Worm (Caenorhabditis elegans) whole organism, young adult: ENCODE measurements around the gene nhr-182.

Experiments
- F22D6.2 ChIP-seq: sonication (generic microtip); optimal IDR thresholded peaks from 2 replicates; lab custom pipeline; 2016; ENCODE audit warnings: mild to moderate bottlenecking, missing genetic modification characterization, missing compliant biosample characterization
- ama-1 ChIP-seq, 3 experiments: fragments of 150-350 bp in 1 of 3; sonication (generic microtip) in 2 of 3; optimal IDR thresholded peaks; 2 replicates each; lab custom pipeline; 2014 to 2018; ENCODE audit warnings: missing biosample characterization in 2 of 3, missing genetic modification characterization in 2 of 3, missing genetic modification reagents in 2 of 3
- ceh-58 ChIP-seq: fragments of 200-800 bp; sonication (Bioruptor generic); IDR thresholded peaks from 2 replicates; pipeline ENCODE4 v1.3.6; 2022; ENCODE audit warnings: missing genetic modification characterization, missing compliant biosample characterization
- him-1 ChIP-seq: sonication (generic microtip); optimal IDR thresholded peaks from 2 replicates; lab custom pipeline; 2016; ENCODE audit warnings: missing genotype, missing genetic modification reagents, missing genetic modification characterization, missing compliant biosample characterization
- lsy-27 ChIP-seq: sonication (generic microtip); optimal IDR thresholded peaks from 2 replicates; lab custom pipeline; 2017; ENCODE audit warnings: missing genetic modification characterization, mild to moderate bottlenecking, missing compliant biosample characterization, antibody characterized with exemption, missing genotype, borderline replicate concordance; ENCODE audit not compliant: insufficient read depth
- madf-8 ChIP-seq: fragments of 200-800 bp; sonication (Bioruptor generic); conservative IDR thresholded peaks from 2 replicates; pipeline ENCODE4 v1.3.6; 2022; ENCODE audit warnings: missing genetic modification reagents, missing genetic modification characterization, missing compliant biosample characterization
- nfyb-1 ChIP-seq: fragments of 200-800 bp; sonication (Bioruptor generic); IDR thresholded peaks from 2 replicates; pipeline ENCODE4 v1.3.6; 2022; ENCODE audit warnings: missing genetic modification reagents, missing genetic modification characterization, missing compliant biosample characterization
- sea-2 ChIP-seq: fragments of 200-800 bp; sonication (Bioruptor generic); IDR thresholded peaks from 2 replicates; pipeline ENCODE4 v1.3.6; 2022; ENCODE audit warnings: missing genetic modification characterization, missing compliant biosample characterization
- snpc-1.3 ChIP-seq: sonication (generic microtip); optimal IDR thresholded peaks from 2 replicates; lab custom pipeline; 2017; ENCODE audit warnings: missing genetic modification characterization, mild to moderate bottlenecking, missing compliant biosample characterization, antibody characterized with exemption, moderate library complexity, missing genotype, missing genetic modification reagents; ENCODE audit not compliant: insufficient read depth
- snpc-4 ChIP-seq, 5 experiments: fragments of 150-350 bp in 1 of 5; sonication (generic microtip) in 4 of 5; optimal IDR thresholded peaks; 2 replicates each; lab custom pipeline; 2014 to 2018; ENCODE audit warnings: missing genetic modification characterization in 5 of 5, missing biosample characterization in 3 of 5, antibody characterized with exemption in 2 of 5, mild to moderate bottlenecking in 2 of 5, missing compliant biosample characterization in 2 of 5, missing genotype in 2 of 5, moderate library complexity in 2 of 5, missing genetic modification reagents in 1 of 5
- tlf-1 ChIP-seq: fragments of 200-800 bp; sonication (Bioruptor generic); optimal IDR thresholded peaks from 2 replicates; lab custom pipeline; 2018; ENCODE audit warnings: mild to moderate bottlenecking, missing genetic modification characterization, missing compliant biosample characterization
- unc-130 ChIP-seq: sonication (generic microtip); optimal IDR thresholded peaks from 2 replicates; lab custom pipeline; 2016; ENCODE audit warnings: missing genetic modification reagents, missing genetic modification characterization, missing compliant biosample characterization
- unc-62 ChIP-seq: fragments of 150-350 bp; optimal IDR thresholded peaks from 2 replicates; lab custom pipeline; 2014; ENCODE audit warnings: missing biosample characterization, missing genetic modification reagents, missing genetic modification characterization
- zim-3 ChIP-seq: sonication (generic microtip); optimal IDR thresholded peaks from 2 replicates; lab custom pipeline; 2017; ENCODE audit warnings: mild to moderate bottlenecking, missing genetic modification characterization, moderate library complexity, missing compliant biosample characterization

DNA sequence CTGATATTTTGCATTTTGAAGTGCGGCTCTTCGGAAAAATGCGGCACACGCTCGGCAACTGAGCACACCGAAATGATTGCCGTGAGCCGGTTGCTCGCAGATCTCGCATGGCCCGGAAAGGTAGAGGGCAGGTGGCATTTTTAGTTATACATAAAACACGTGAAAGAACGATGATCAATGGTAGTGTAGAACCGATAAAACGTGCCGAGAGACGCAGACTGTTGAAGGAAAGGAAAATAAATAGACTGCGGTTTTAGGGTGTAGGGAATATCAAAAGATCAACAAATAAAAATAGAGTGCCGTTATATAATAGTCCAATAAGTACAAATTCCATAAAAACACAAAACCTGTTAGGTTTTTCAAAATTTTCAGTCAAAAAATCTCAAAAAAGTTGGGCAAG lies 47.8 kb downstream of the nhr-182 start, which contains the start of gene nhr-133:
- TF ChIP-seq tlf-1 (GFP tag; lab: Kevin White, UChicago) (no peak), unc-62 (no peak), lsy-27 (tag; lab: Kevin White, UChicago) (no peak), sea-2 (GFP tag; lab: Robert Waterston, UW) (no peak), nfyb-1 (GFP tag; lab: Robert Waterston, UW) (no peak), zim-3 (tag; lab: Kevin White, UChicago) (no peak), ama-1 (optimal IDR thresholded peaks at IDR 0.05; lab: Kevin White, UChicago) (no peak), ama-1 (GFP tag; optimal IDR thresholded peaks at IDR 0.05; lab: Kevin White, UChicago) (no peak), snpc-4 (GFP tag; optimal IDR thresholded peaks at IDR 0.05; lab: Kevin White, UChicago) (no peak), snpc-4 (tag; optimal IDR thresholded peaks at IDR 0.05; lab: Kevin White, UChicago) (no peak), him-1 (no peak), ceh-58 (no peak), F22D6.2 (no peak), snpc-1.3 (tag; lab: Kevin White, UChicago) (no peak), madf-8 (no peak), unc-130 (no peak)
